Fruit fly (Drosophila melanogaster) whole organism, pupa: ENCODE results near the gene GlcAT-P.
A peak's percentile ranks its signal among the peaks of the same experiment; 100 is the strongest.

ENCODE experiments used
- D1 ChIP-seq: fragments of 200-800 bp; sonication (Bioruptor generic); optimal IDR thresholded peaks from 2 replicates; lab custom pipeline; 2018; ENCODE audit warnings: missing biosample characterization, mild to moderate bottlenecking, missing genetic modification characterization, moderate library complexity
- EcR ChIP-seq: fragments of 200-800 bp; sonication (Bioruptor generic); optimal IDR thresholded peaks from 3 replicates; lab custom pipeline; 2019; ENCODE audit warnings: missing biosample characterization, missing genetic modification characterization, mild to moderate bottlenecking, moderate library complexity, missing genetic modification reagents
- Pif1A ChIP-seq: fragments of 200-800 bp; sonication (Bioruptor generic); optimal IDR thresholded peaks from 3 replicates; lab custom pipeline; 2016; ENCODE audit warnings: missing biosample characterization, missing genetic modification characterization
- Snoo ChIP-seq: fragments of 200-800 bp; sonication (Bioruptor generic); optimal IDR thresholded peaks from 3 replicates; lab custom pipeline; 2017; ENCODE audit warnings: missing biosample characterization, mild to moderate bottlenecking, missing genetic modification characterization, inconsistent platforms
- fd96Ca ChIP-seq: fragments of 200-800 bp; sonication (Bioruptor generic); IDR thresholded peaks from 3 replicates; pipeline ENCODE4 v1.3.6; 2022; ENCODE audit warnings: missing biosample characterization, missing genetic modification characterization

- TF ChIP-seq Snoo (tag; lab: Kevin White, UChicago), result peak; percentile 22
- TF ChIP-seq fd96Ca (GFP tag; lab: Robert Waterston, UW), result no peak
- TF ChIP-seq EcR (GFP tag; lab: Kevin White, UChicago), result no peak
- TF ChIP-seq D1, result peak; percentile 87
- TF ChIP-seq Pif1A (GFP tag; lab: Kevin White, UChicago), result peak; percentile 9
Measured at dm6 chr3L:11197291-11198021, at the start of gene GlcAT-P.
